Fruit fly (Drosophila melanogaster) whole organism, wandering third instar larva: ENCODE results near the gene CG13784.
A peak's percentile ranks its signal among the peaks of the same experiment; 100 is the strongest.

Experiments
- CrebA ChIP-seq: fragments of 200-800 bp; sonication (Bioruptor generic); optimal IDR thresholded peaks from 2 replicates; lab custom pipeline; 2016; ENCODE audit warnings: missing biosample characterization, mild to moderate bottlenecking, missing genetic modification characterization, borderline replicate concordance
- Dfd ChIP-seq: fragments of >200 bp; optimal IDR thresholded peaks from 2 replicates; lab custom pipeline; 2017; ENCODE audit warnings: missing biosample characterization, missing genetic modification characterization
- HLH106 ChIP-seq: fragments of 200-800 bp; optimal IDR thresholded peaks from 3 replicates; lab custom pipeline; 2019; ENCODE audit warnings: missing biosample characterization, mild to moderate bottlenecking, missing genetic modification characterization, moderate library complexity
- Hnf4 ChIP-seq: fragments of 200-800 bp; sonication (Bioruptor generic); optimal IDR thresholded peaks from 2 replicates; lab custom pipeline; 2016; ENCODE audit warnings: missing biosample characterization, mild to moderate bottlenecking, missing genetic modification characterization
- Hr78 ChIP-seq: fragments of >200 bp; optimal IDR thresholded peaks from 2 replicates; lab custom pipeline; 2017; ENCODE audit warnings: missing biosample characterization, missing genetic modification characterization
- Hr83 ChIP-seq: fragments of 200-300 bp; sonication (Bioruptor generic); optimal IDR thresholded peaks from 2 replicates; lab custom pipeline; 2016; ENCODE audit warnings: missing biosample characterization, mild to moderate bottlenecking, missing genetic modification characterization, moderate library complexity; ENCODE audit not compliant: poor library complexity, severe bottlenecking
- Mio ChIP-seq: sonication (Bioruptor generic); optimal IDR thresholded peaks from 2 replicates; lab custom pipeline; 2016; ENCODE audit warnings: missing biosample characterization, missing genetic modification characterization
- N ChIP-seq: fragments of >200 bp; optimal IDR thresholded peaks from 2 replicates; lab custom pipeline; 2018; ENCODE audit warnings: missing biosample characterization, missing external identifiers, missing genetic modification characterization
- Rel ChIP-seq, 2 experiments: fragments of 200-800 bp; sonication (Bioruptor generic) in 1 of 2; optimal IDR thresholded peaks; 2 replicates in 1 of 2; 3 replicates in 1 of 2; lab custom pipeline; 2016 to 2019; ENCODE audit warnings: mild to moderate bottlenecking in 2 of 2, missing biosample characterization in 2 of 2, missing genetic modification characterization in 2 of 2, moderate library complexity in 1 of 2
- Sp1 ChIP-seq: fragments of 200-800 bp; sonication (Bioruptor generic); optimal IDR thresholded peaks from 3 replicates; lab custom pipeline; 2019; ENCODE audit warnings: missing biosample characterization, mild to moderate bottlenecking, missing genetic modification characterization, moderate library complexity
- br ChIP-seq: fragments of 200-800 bp; sonication (Bioruptor generic); optimal IDR thresholded peaks from 2 replicates; lab custom pipeline; 2016; ENCODE audit warnings: missing biosample characterization, missing genetic modification characterization
- brk ChIP-seq: fragments of 200-800 bp; sonication (Bioruptor generic); optimal IDR thresholded peaks from 2 replicates; lab custom pipeline; 2016; ENCODE audit warnings: missing biosample characterization, mild to moderate bottlenecking, missing genetic modification characterization
- dl ChIP-seq, 2 experiments: fragments of 175-275, 200-275 bp in 1 of 2; fragments of 200-275 bp in 1 of 2; sonication (Bioruptor generic); optimal IDR thresholded peaks; lab custom pipeline; 2018; ENCODE audit warnings: mild to moderate bottlenecking in 2 of 2, missing biosample characterization in 2 of 2, missing genetic modification characterization in 2 of 2, moderate library complexity in 2 of 2; ENCODE audit not compliant: partially characterized antibody in 2 of 2, insufficient read depth in 1 of 2
- dmrt93B ChIP-seq: fragments of 200-800 bp; sonication (Bioruptor generic); optimal IDR thresholded peaks from 2 replicates; lab custom pipeline; 2018; ENCODE audit warnings: missing biosample characterization, mild to moderate bottlenecking, missing genetic modification characterization
- dsf ChIP-seq: sonication (Bioruptor generic); optimal IDR thresholded peaks from 2 replicates; lab custom pipeline; 2016; ENCODE audit warnings: missing biosample characterization, missing genetic modification characterization, borderline replicate concordance
- ey ChIP-seq: fragments of 200-800 bp; sonication (Bioruptor generic); optimal IDR thresholded peaks from 2 replicates; lab custom pipeline; 2016; ENCODE audit warnings: missing biosample characterization, missing genetic modification characterization
- foxo ChIP-seq, 2 experiments: fragments of 200-800 bp; sonication (Bioruptor generic); optimal IDR thresholded peaks; 2 replicates in 1 of 2; 3 replicates in 1 of 2; lab custom pipeline; 2016 to 2017; ENCODE audit warnings: missing biosample characterization in 2 of 2, missing genetic modification characterization in 2 of 2
- h ChIP-seq: fragments of 200-800 bp; sonication (Bioruptor generic); optimal IDR thresholded peaks from 3 replicates; lab custom pipeline; 2016; ENCODE audit warnings: missing biosample characterization, mild to moderate bottlenecking, missing genetic modification characterization
- jim ChIP-seq: fragments of 175-275, 200-325 bp; sonication (Bioruptor generic); optimal IDR thresholded peaks from 2 replicates; lab custom pipeline; 2016; ENCODE audit warnings: missing biosample characterization, mild to moderate bottlenecking, missing genetic modification characterization
- lola ChIP-seq: fragments of >200 bp; optimal IDR thresholded peaks from 2 replicates; lab custom pipeline; 2017; ENCODE audit warnings: missing biosample characterization, missing genetic modification characterization
- rgr ChIP-seq: fragments of 200-800 bp; sonication (Bioruptor generic); optimal IDR thresholded peaks from 3 replicates; lab custom pipeline; 2016; ENCODE audit warnings: missing biosample characterization, mild to moderate bottlenecking, missing genetic modification characterization
- sage ChIP-seq: fragments of 200-800 bp; sonication (Bioruptor generic); optimal IDR thresholded peaks from 2 replicates; lab custom pipeline; 2016; ENCODE audit warnings: missing biosample characterization, mild to moderate bottlenecking, missing genetic modification characterization
- sv ChIP-seq: fragments of 200-800 bp; sonication (Bioruptor generic); optimal IDR thresholded peaks from 3 replicates; lab custom pipeline; 2016; ENCODE audit warnings: missing biosample characterization, missing genetic modification characterization
- tai ChIP-seq: sonication (Bioruptor generic); optimal IDR thresholded peaks from 2 replicates; lab custom pipeline; 2016; ENCODE audit warnings: missing biosample characterization, missing genetic modification characterization
- usp ChIP-seq: fragments of >200 bp; optimal IDR thresholded peaks from 2 replicates; lab custom pipeline; 2017; ENCODE audit warnings: missing biosample characterization, missing genetic modification characterization
- woc ChIP-seq: sonication (Bioruptor generic); optimal IDR thresholded peaks from 2 replicates; lab custom pipeline; 2016; ENCODE audit warnings: missing biosample characterization, mild to moderate bottlenecking, missing genetic modification characterization

CG13784 gene

dm6 chr2L:7219172-7219571, 661 bp downstream of the CG13784 start:
- TF ChIP-seq Hnf4 (GFP tag; lab: Kevin White, UChicago), result no peak
- TF ChIP-seq Sp1, result no peak

- TF ChIP-seq rgr (GFP tag; lab: Kevin White, UChicago) (no peak), h (GFP tag; lab: Kevin White, UChicago) (peak; percentile 27), N (GFP tag; lab: Kevin White, UChicago) (no peak), Rel (GFP tag; optimal IDR thresholded peaks at IDR 0.05; lab: Kevin White, UChicago) (no peak), Rel (tag; optimal IDR thresholded peaks at IDR 0.05; lab: Kevin White, UChicago) (peak; percentile 44), foxo (GFP tag; optimal IDR thresholded peaks at IDR 0.05; lab: Kevin White, UChicago) (peak in 1 of 2 experiments; percentile 5), dsf (GFP tag; lab: Kevin White, UChicago) (no peak), CrebA (GFP tag; lab: Kevin White, UChicago) (peak; percentile 14), Dfd (GFP tag; lab: Kevin White, UChicago) (no peak)
Observed at dm6 chr2L:7217931-7218330, 1.9 kb downstream of the CG13784 start.

- TF ChIP-seq rgr (GFP tag; lab: Kevin White, UChicago) (no peak), Hr78 (GFP tag; lab: Kevin White, UChicago) (no peak), dl (GFP tag; optimal IDR thresholded peaks at IDR 0.05; lab: Kevin White, UChicago; ENCODE audit: insufficient read depth in 1 of 2, partially characterized antibody in 2 of 2) (no peak), woc (no peak), Rel (GFP tag; optimal IDR thresholded peaks at IDR 0.05; lab: Kevin White, UChicago) (no peak), Rel (tag; optimal IDR thresholded peaks at IDR 0.05; lab: Kevin White, UChicago) (no peak), lola (GFP tag; lab: Kevin White, UChicago) (no peak), ey (GFP tag; lab: Kevin White, UChicago) (no peak), Hr83 (GFP tag; lab: Kevin White, UChicago) (no peak), usp (GFP tag; lab: Kevin White, UChicago) (no peak), tai (GFP tag; lab: Kevin White, UChicago) (no peak), br (GFP tag; lab: Kevin White, UChicago) (no peak)
Observed at dm6 chr2L:7217059-7217458, 2.8 kb downstream of the CG13784 start.

- TF ChIP-seq foxo (GFP tag; optimal IDR thresholded peaks at IDR 0.05; lab: Kevin White, UChicago), result no peak
- TF ChIP-seq rgr (GFP tag; lab: Kevin White, UChicago), result no peak
- no peak for TF ChIP-seq lola (GFP tag; lab: Kevin White, UChicago)
- TF ChIP-seq h (GFP tag; lab: Kevin White, UChicago), result no peak
- no peak for TF ChIP-seq Mio (GFP tag; lab: Kevin White, UChicago)
Observed at dm6 chr2L:7216272-7216671, 3.6 kb downstream of the CG13784 start.

DNA sequence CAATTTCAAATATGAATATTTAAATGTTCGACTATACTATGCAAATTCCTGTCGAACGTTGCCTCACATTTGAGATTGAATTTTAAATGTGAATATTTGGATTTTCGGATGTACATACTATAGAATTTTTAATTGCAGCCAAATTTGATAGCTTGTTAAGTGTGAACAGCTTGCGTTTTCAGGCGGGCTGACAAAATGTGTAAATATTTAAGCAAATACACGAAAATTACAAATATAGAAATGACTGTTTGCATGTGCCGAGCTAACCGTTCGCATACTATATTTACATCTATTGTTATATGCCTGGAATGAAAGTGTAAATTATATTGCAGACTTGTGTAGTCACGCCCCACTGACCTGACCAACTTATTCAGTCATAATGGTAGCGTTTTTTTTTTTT, 4.2 kb downstream of the CG13784 start:
- TF ChIP-seq jim (GFP tag; lab: Kevin White, UChicago) (no peak), N (GFP tag; lab: Kevin White, UChicago) (no peak), HLH106 (no peak), Hr83 (GFP tag; lab: Kevin White, UChicago) (no peak), ey (GFP tag; lab: Kevin White, UChicago) (no peak), rgr (GFP tag; lab: Kevin White, UChicago) (no peak), Dfd (GFP tag; lab: Kevin White, UChicago) (no peak)

DNA sequence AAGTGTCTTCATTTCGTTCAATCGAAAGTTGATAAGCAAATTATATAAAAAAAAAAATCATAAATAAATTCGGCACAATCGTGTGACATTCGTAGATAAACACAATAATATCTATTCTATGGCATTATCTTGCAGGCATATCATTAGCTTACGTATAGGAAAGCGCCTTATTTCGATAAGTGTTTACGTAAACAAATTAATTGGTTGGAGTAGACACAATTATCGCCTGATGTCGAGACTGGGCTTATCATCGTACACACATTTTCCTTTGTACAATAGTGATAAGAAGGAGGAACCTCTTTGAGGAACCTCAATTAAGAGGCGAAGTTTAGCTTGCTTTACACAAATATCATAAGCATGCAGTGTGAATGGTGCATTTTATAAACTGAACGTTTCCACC, 4.9 kb downstream of the CG13784 start:
- TF ChIP-seq dsf (GFP tag; lab: Kevin White, UChicago) (no peak), jim (GFP tag; lab: Kevin White, UChicago) (no peak), h (GFP tag; lab: Kevin White, UChicago) (no peak), sv (GFP tag; lab: Kevin White, UChicago) (no peak), brk (GFP tag; lab: Kevin White, UChicago) (peak; percentile 2), CrebA (GFP tag; lab: Kevin White, UChicago) (no peak)
- TF ChIP-seq, all 38 proteins: peak for 1

DNA sequence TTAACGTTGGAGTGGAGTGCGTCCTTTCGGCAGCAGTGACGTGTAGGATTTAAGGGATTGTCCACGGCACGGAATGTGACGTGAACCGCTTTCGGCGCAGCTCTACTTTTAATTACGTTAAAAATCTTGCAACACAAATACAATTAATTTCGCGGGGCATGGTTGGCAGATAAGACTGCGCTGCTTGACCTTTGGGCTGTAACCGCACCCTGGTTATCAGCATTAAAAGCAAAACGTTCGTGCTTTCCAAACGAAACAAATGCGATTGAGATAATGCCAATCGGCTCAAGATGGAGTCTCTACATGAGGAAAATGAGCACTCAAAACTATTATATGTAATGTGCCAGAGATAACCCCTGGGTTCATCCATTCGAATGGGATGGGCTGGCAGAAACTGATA, 6.3 kb downstream of the CG13784 start:
- TF ChIP-seq dmrt93B (GFP tag; lab: Kevin White, UChicago), result no peak
- TF ChIP-seq Hnf4 (GFP tag; lab: Kevin White, UChicago), result no peak
- no peak for TF ChIP-seq Mio (GFP tag; lab: Kevin White, UChicago)
- TF ChIP-seq sage (GFP tag; lab: Kevin White, UChicago), result no peak
- TF ChIP-seq woc, result no peak
- no peak for TF ChIP-seq h (GFP tag; lab: Kevin White, UChicago)
